Worm (Caenorhabditis elegans) whole organism, L2 larva: ENCODE measurements around the gene F59A2.5.
A peak's percentile ranks its signal among the peaks of the same experiment; 100 is the strongest.

Experiments used
- C34F6.9 ChIP-seq: fragments of 150-350 bp; optimal IDR thresholded peaks from 2 replicates; lab custom pipeline; 2014; ENCODE audit warnings: missing biosample characterization, missing genetic modification characterization
- F13H6.1 ChIP-seq: sonication (generic microtip); optimal IDR thresholded peaks from 2 replicates; lab custom pipeline; 2016; ENCODE audit warnings: missing genetic modification characterization, missing compliant biosample characterization
- R02D3.7 ChIP-seq: fragments of 150-350 bp; optimal IDR thresholded peaks from 2 replicates; lab custom pipeline; 2014; ENCODE audit warnings: missing biosample characterization, missing genetic modification characterization
- Y55F3AM.14 ChIP-seq: fragments of 200-800 bp; sonication (Bioruptor generic); optimal IDR thresholded peaks from 2 replicates; lab custom pipeline; 2018; ENCODE audit warnings: mild to moderate bottlenecking, missing genetic modification characterization, missing compliant biosample characterization
- ZK546.5 ChIP-seq: sonication (generic microtip); optimal IDR thresholded peaks from 2 replicates; lab custom pipeline; 2017; ENCODE audit warnings: missing biosample characterization, missing genetic modification characterization
- alr-1 ChIP-seq: fragments of 150-350 bp; optimal IDR thresholded peaks from 2 replicates; lab custom pipeline; 2014; ENCODE audit warnings: missing biosample characterization, missing genetic modification characterization
- aly-2 ChIP-seq: fragments of 150-350 bp; optimal IDR thresholded peaks from 2 replicates; lab custom pipeline; 2014; ENCODE audit warnings: missing biosample characterization, missing genetic modification characterization
- ama-1 ChIP-seq: fragments of 150-350 bp; optimal IDR thresholded peaks from 2 replicates; lab custom pipeline; 2018; ENCODE audit warnings: inconsistent platforms
- blmp-1 ChIP-seq: sonication (generic microtip); optimal IDR thresholded peaks from 2 replicates; lab custom pipeline; 2017; ENCODE audit warnings: missing genetic modification characterization, mild to moderate bottlenecking, missing compliant biosample characterization, antibody characterized with exemption, moderate library complexity; ENCODE audit not compliant: insufficient read depth
- ceh-16 ChIP-seq: fragments of 150-350 bp; optimal IDR thresholded peaks from 2 replicates; lab custom pipeline; 2014; ENCODE audit warnings: missing biosample characterization, missing genetic modification characterization
- ceh-82 ChIP-seq: fragments of 150-350 bp; optimal IDR thresholded peaks from 2 replicates; lab custom pipeline; 2014; ENCODE audit warnings: missing biosample characterization, missing genetic modification characterization
- crh-2 ChIP-seq: sonication (generic microtip); optimal IDR thresholded peaks from 2 replicates; lab custom pipeline; 2017; ENCODE audit warnings: missing biosample characterization, missing genetic modification characterization
- dmd-4 ChIP-seq: sonication (generic microtip); optimal IDR thresholded peaks from 2 replicates; lab custom pipeline; 2017; ENCODE audit warnings: missing biosample characterization, missing genetic modification characterization
- egl-27 ChIP-seq: sonication (generic microtip); optimal IDR thresholded peaks from 3 replicates; lab custom pipeline; 2017; ENCODE audit warnings: missing biosample characterization, missing genetic modification reagents, missing genetic modification characterization
- elt-1 ChIP-seq: fragments of 150-350 bp; optimal IDR thresholded peaks from 2 replicates; lab custom pipeline; 2014; ENCODE audit warnings: missing biosample characterization, missing genetic modification characterization
- elt-3 ChIP-seq: sonication (generic microtip); optimal IDR thresholded peaks from 2 replicates; lab custom pipeline; 2017; ENCODE audit warnings: missing biosample characterization, missing genetic modification characterization
- fos-1 ChIP-seq: fragments of 150-350 bp; optimal IDR thresholded peaks from 2 replicates; lab custom pipeline; 2014; ENCODE audit warnings: missing biosample characterization, missing genetic modification characterization
- gmeb-1 ChIP-seq: fragments of 150-350 bp; optimal IDR thresholded peaks from 2 replicates; lab custom pipeline; 2014; ENCODE audit warnings: missing biosample characterization, missing genetic modification characterization
- lin-11 ChIP-seq: fragments of 150-350 bp; sonication (generic microtip); optimal IDR thresholded peaks from 2 replicates; lab custom pipeline; 2014; ENCODE audit warnings: missing biosample characterization, missing genetic modification characterization, inconsistent platforms, mixed read lengths
- lin-13 ChIP-seq: fragments of 150-350 bp; optimal IDR thresholded peaks from 2 replicates; lab custom pipeline; 2014; ENCODE audit warnings: missing biosample characterization, missing genetic modification reagents, missing genetic modification characterization
- lin-39 ChIP-seq: fragments of 150-350 bp; optimal IDR thresholded peaks from 2 replicates; lab custom pipeline; 2014; ENCODE audit warnings: missing biosample characterization, missing genetic modification reagents, missing genetic modification characterization
- lsy-2 ChIP-seq, 2 experiments: fragments of 150-350 bp in 1 of 2; sonication (generic microtip) in 1 of 2; optimal IDR thresholded peaks; 2 replicates each; lab custom pipeline; 2014 to 2017; ENCODE audit warnings: missing biosample characterization in 2 of 2, missing genetic modification characterization in 2 of 2
- mab-5 ChIP-seq: fragments of 150-350 bp; optimal IDR thresholded peaks from 2 replicates; lab custom pipeline; 2014; ENCODE audit warnings: missing biosample characterization, missing genetic modification characterization
- mbf-1 ChIP-seq: sonication (generic microtip); optimal IDR thresholded peaks from 2 replicates; lab custom pipeline; 2017; ENCODE audit warnings: missing biosample characterization, missing genetic modification characterization
- mdl-1 ChIP-seq, 2 experiments: fragments of 150-350 bp in 1 of 2; sonication (generic microtip) in 1 of 2; optimal IDR thresholded peaks; 2 replicates each; lab custom pipeline; 2017; ENCODE audit warnings: missing biosample characterization in 2 of 2, missing genetic modification characterization in 2 of 2
- nhr-10 ChIP-seq: sonication (generic microtip); optimal IDR thresholded peaks from 2 replicates; lab custom pipeline; 2017; ENCODE audit warnings: missing biosample characterization, missing genetic modification characterization
- nhr-11 ChIP-seq: fragments of 150-350 bp; optimal IDR thresholded peaks from 2 replicates; lab custom pipeline; 2014; ENCODE audit warnings: missing biosample characterization, missing genetic modification characterization
- nhr-12 ChIP-seq: fragments of 150-350 bp; optimal IDR thresholded peaks from 2 replicates; lab custom pipeline; 2014; ENCODE audit warnings: missing biosample characterization, missing genetic modification characterization
- nhr-129 ChIP-seq: fragments of 150-350 bp; optimal IDR thresholded peaks from 2 replicates; lab custom pipeline; 2014; ENCODE audit warnings: missing biosample characterization, missing genetic modification characterization
- nhr-21 ChIP-seq: fragments of 150-350 bp; optimal IDR thresholded peaks from 2 replicates; lab custom pipeline; 2014; ENCODE audit warnings: missing biosample characterization, missing genetic modification characterization
- nhr-23 ChIP-seq: fragments of 150-350 bp; optimal IDR thresholded peaks from 2 replicates; lab custom pipeline; 2014; ENCODE audit warnings: missing biosample characterization, missing genetic modification reagents, missing genetic modification characterization
- nhr-237 ChIP-seq: fragments of 150-350 bp; optimal IDR thresholded peaks from 2 replicates; lab custom pipeline; 2014; ENCODE audit warnings: missing biosample characterization, missing genetic modification characterization
- nhr-25 ChIP-seq: fragments of 150-350 bp; sonication (generic microtip); optimal IDR thresholded peaks from 3 replicates; lab custom pipeline; 2014; ENCODE audit warnings: missing biosample characterization, missing genetic modification characterization
- nhr-6 ChIP-seq: fragments of 150-350 bp; optimal IDR thresholded peaks from 2 replicates; lab custom pipeline; 2014; ENCODE audit warnings: missing biosample characterization, missing genetic modification characterization
- nhr-77 ChIP-seq: fragments of 150-350 bp; optimal IDR thresholded peaks from 2 replicates; lab custom pipeline; 2014; ENCODE audit warnings: missing biosample characterization, missing genetic modification characterization
- peb-1 ChIP-seq: fragments of 150-350 bp; optimal IDR thresholded peaks from 2 replicates; lab custom pipeline; 2014; ENCODE audit warnings: missing biosample characterization, missing genetic modification characterization
- sem-4 ChIP-seq: fragments of 150-350 bp; optimal IDR thresholded peaks from 2 replicates; lab custom pipeline; 2014; ENCODE audit warnings: missing biosample characterization, missing genetic modification reagents, missing genetic modification characterization
- skn-1 ChIP-seq: sonication (generic microtip); optimal IDR thresholded peaks from 2 replicates; lab custom pipeline; 2017; ENCODE audit warnings: missing biosample characterization, missing genetic modification characterization
- sma-3 ChIP-seq: sonication (generic microtip); optimal IDR thresholded peaks from 2 replicates; lab custom pipeline; 2016; ENCODE audit warnings: missing genetic modification reagents, missing genetic modification characterization, missing compliant biosample characterization
- sma-9 ChIP-seq, 2 experiments: fragments of 150-350 bp in 1 of 2; sonication (generic microtip) in 1 of 2; optimal IDR thresholded peaks; 2 replicates each; lab custom pipeline; 2014 to 2016; ENCODE audit warnings: missing genetic modification characterization in 2 of 2, mild to moderate bottlenecking in 1 of 2, missing biosample characterization in 1 of 2, missing compliant biosample characterization in 1 of 2, missing genetic modification reagents in 1 of 2, moderate library complexity in 1 of 2
- snpc-4 ChIP-seq: fragments of 150-350 bp; optimal IDR thresholded peaks from 2 replicates; lab custom pipeline; 2014; ENCODE audit warnings: missing biosample characterization, missing genetic modification characterization
- unc-39 ChIP-seq: fragments of 150-350 bp; optimal IDR thresholded peaks from 2 replicates; lab custom pipeline; 2014; ENCODE audit warnings: missing biosample characterization, missing genetic modification characterization
- unc-55 ChIP-seq: fragments of 150-350 bp; sonication (generic microtip); optimal IDR thresholded peaks from 3 replicates; lab custom pipeline; 2014; ENCODE audit warnings: missing biosample characterization, missing genetic modification reagents, missing genetic modification characterization
- unc-62 ChIP-seq: fragments of 150-350 bp; optimal IDR thresholded peaks from 2 replicates; lab custom pipeline; 2014; ENCODE audit warnings: missing biosample characterization, missing genetic modification reagents, missing genetic modification characterization
- zag-1 ChIP-seq: fragments of 150-350 bp; optimal IDR thresholded peaks from 2 replicates; lab custom pipeline; 2014; ENCODE audit warnings: missing biosample characterization, missing genetic modification characterization
- ztf-1 ChIP-seq: fragments of 200-800 bp; sonication (Bioruptor generic); conservative IDR thresholded peaks from 2 replicates; pipeline ENCODE4 v1.3.6; 2022; ENCODE audit warnings: missing genetic modification characterization, missing compliant biosample characterization
- ztf-11 ChIP-seq: sonication (generic microtip); optimal IDR thresholded peaks from 2 replicates; lab custom pipeline; 2017; ENCODE audit warnings: missing biosample characterization, missing genetic modification characterization
- ztf-4 ChIP-seq: fragments of 150-350 bp; optimal IDR thresholded peaks from 2 replicates; lab custom pipeline; 2014; ENCODE audit warnings: missing biosample characterization, missing genetic modification characterization

F59A2.5 gene

ce11 chrIII:3435152-3435551, 30.5 kb downstream of the F59A2.5 start:
- TF ChIP-seq nhr-77 (tag; lab: Kevin White, UChicago) (no peak), gmeb-1 (tag; lab: Kevin White, UChicago) (peak; percentile 10), skn-1 (tag; lab: Kevin White, UChicago) (no peak), R02D3.7 (tag; lab: Kevin White, UChicago) (no peak), ceh-82 (no peak), nhr-10 (tag; lab: Kevin White, UChicago) (no peak), zag-1 (tag; lab: Kevin White, UChicago) (no peak), nhr-25 (peak; percentile 34), ztf-4 (tag; lab: Kevin White, UChicago) (no peak), snpc-4 (tag; lab: Kevin White, UChicago) (no peak), sma-3 (GFP tag; lab: Kevin White, UChicago) (peak; percentile 41), mab-5 (tag; lab: Kevin White, UChicago) (no peak), nhr-11 (tag; lab: Kevin White, UChicago) (no peak), elt-3 (no peak), unc-39 (tag; lab: Kevin White, UChicago) (no peak), ztf-11 (tag; lab: Kevin White, UChicago) (no peak), alr-1 (tag; lab: Kevin White, UChicago) (no peak), lin-11 (tag; lab: Kevin White, UChicago) (no peak), unc-55 (GFP tag; lab: Kevin White, UChicago) (no peak), elt-1 (tag; lab: Kevin White, UChicago) (no peak), lin-39 (tag; lab: Kevin White, UChicago) (no peak), nhr-129 (tag; lab: Kevin White, UChicago) (no peak), blmp-1 (tag; lab: Kevin White, UChicago) (no peak), crh-2 (tag; lab: Kevin White, UChicago) (peak; percentile 28), ceh-16 (tag; lab: Kevin White, UChicago) (no peak), mbf-1 (tag; lab: Kevin White, UChicago) (no peak), lsy-2 (tag; optimal IDR thresholded peaks at IDR 0.05; lab: Kevin White, UChicago) (no peak), mdl-1 (tag; optimal IDR thresholded peaks at IDR 0.05; lab: Kevin White, UChicago) (no peak), nhr-12 (tag; lab: Kevin White, UChicago) (no peak), sma-9 (GFP tag; optimal IDR thresholded peaks at IDR 0.05; lab: Kevin White, UChicago) (peak; percentile 82), sma-9 (tag; optimal IDR thresholded peaks at IDR 0.05; lab: Kevin White, UChicago) (no peak), nhr-6 (tag; lab: Kevin White, UChicago) (no peak), ztf-1 (GFP tag; lab: Robert Waterston, UW) (no peak), aly-2 (tag; lab: Kevin White, UChicago) (no peak), nhr-21 (tag; lab: Kevin White, UChicago) (peak; percentile 67), F13H6.1 (tag; lab: Kevin White, UChicago) (no peak), C34F6.9 (tag; lab: Kevin White, UChicago) (no peak), ZK546.5 (tag; lab: Kevin White, UChicago) (no peak), fos-1 (tag; lab: Kevin White, UChicago) (peak; percentile 73), Y55F3AM.14 (GFP tag; lab: Kevin White, UChicago) (no peak), sem-4 (tag; lab: Kevin White, UChicago) (no peak), nhr-23 (tag; lab: Kevin White, UChicago) (no peak), ama-1 (lab: Kevin White, UChicago) (no peak), egl-27 (tag; lab: Kevin White, UChicago) (peak; percentile 44), peb-1 (tag; lab: Kevin White, UChicago) (no peak), dmd-4 (tag; lab: Kevin White, UChicago) (no peak), unc-62 (no peak), nhr-237 (no peak), lin-13 (GFP tag; lab: Kevin White, UChicago) (no peak)
